Fruit fly (Drosophila melanogaster): ENCODE data around the gene Eip78C.

The Eip78C gene

DNA sequence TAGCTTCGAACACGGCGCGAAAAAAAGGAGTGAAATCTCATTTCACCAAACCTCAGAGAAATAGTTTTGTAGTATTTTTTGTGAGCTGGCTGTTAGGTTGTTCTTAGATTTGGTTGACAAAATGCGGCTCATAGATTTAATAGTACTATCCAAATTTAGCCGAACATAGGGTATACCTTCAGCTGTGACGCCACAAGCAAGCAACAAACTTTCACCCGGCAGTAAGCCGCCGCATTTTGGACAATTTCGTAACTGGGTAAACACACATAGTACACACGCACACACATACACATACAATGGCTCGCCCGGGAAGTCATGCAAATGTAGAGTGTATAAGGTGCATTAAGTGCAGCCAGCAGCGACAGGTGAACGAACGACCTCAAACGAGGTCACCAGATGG is 32.8 kb downstream of the Eip78C start (continued):
- TF ChIP-seq nerfin-2 (GFP tag; IDR thresholded peaks at IDR 0.05; ENCODE audit: partially characterized antibody) (no peak), ham (GFP tag; IDR thresholded peaks at IDR 0.05) (no peak), ash1 (GFP tag; optimal IDR thresholded peaks at IDR 0.05) (no peak), knrl (GFP tag; IDR thresholded peaks at IDR 0.05; ENCODE audit: partially characterized antibody) (no peak), Rx (GFP tag; IDR thresholded peaks at IDR 0.05) (no peak), ac (GFP tag; optimal IDR thresholded peaks at IDR 0.05) (no peak), fu2 (GFP tag; optimal IDR thresholded peaks at IDR 0.05) (no peak), CG17612 (GFP tag; IDR thresholded peaks at IDR 0.05) (no peak), CG4282 (GFP tag; optimal IDR thresholded peaks at IDR 0.05) (no peak), lola (GFP tag; optimal IDR thresholded peaks at IDR 0.05) (no peak), Pdp1 (GFP tag; optimal IDR thresholded peaks at IDR 0.05) (peak in 1 of 2 experiments; percentile 38), CkIIα-i1 (GFP tag; IDR thresholded peaks at IDR 0.05) (no peak), Max (GFP tag; optimal IDR thresholded peaks at IDR 0.05) (no peak), CG15269 (tag; optimal IDR thresholded peaks at IDR 0.05) (no peak), unc-4 (GFP tag; IDR thresholded peaks at IDR 0.05; ENCODE audit: partially characterized antibody) (no peak), Nf-YA (GFP tag; IDR thresholded peaks at IDR 0.05) (no peak), CG12104 (GFP tag; optimal IDR thresholded peaks at IDR 0.05) (no peak), NC2α (GFP tag; optimal IDR thresholded peaks at IDR 0.05) (no peak), mam (GFP tag; optimal IDR thresholded peaks at IDR 0.05) (no peak), HLHmδ (GFP tag; optimal IDR thresholded peaks at IDR 0.05) (peak; percentile 32), Ada2b (GFP tag; IDR thresholded peaks at IDR 0.05) (no peak), Camta (GFP tag; optimal IDR thresholded peaks at IDR 0.05) (no peak), ara (GFP tag; IDR thresholded peaks at IDR 0.05) (no peak), Dp (GFP tag; optimal IDR thresholded peaks at IDR 0.05) (no peak), sc (optimal IDR thresholded peaks at IDR 0.05) (no peak), sc (GFP tag; optimal IDR thresholded peaks at IDR 0.05) (no peak), Nf-YB (GFP tag; optimal IDR thresholded peaks at IDR 0.05) (no peak), Tbp (GFP tag; optimal IDR thresholded peaks at IDR 0.05) (no peak), luna (GFP tag; optimal IDR thresholded peaks at IDR 0.05) (no peak), sr (GFP tag; IDR thresholded peaks at IDR 0.05) (no peak), fd96Cb (tag; optimal IDR thresholded peaks at IDR 0.05) (peak; percentile 14), CG1647 (GFP tag; optimal IDR thresholded peaks at IDR 0.05) (no peak), Doc3 (GFP tag; IDR thresholded peaks at IDR 0.05; ENCODE audit: partially characterized antibody) (no peak), CG9437 (GFP tag; optimal IDR thresholded peaks at IDR 0.05) (no peak), sug (tag; optimal IDR thresholded peaks at IDR 0.05) (no peak), croc (GFP tag; conservative IDR thresholded peaks at IDR 0.05) (no peak), dysf (GFP tag; IDR thresholded peaks at IDR 0.05) (no peak), Meics (GFP tag; optimal IDR thresholded peaks at IDR 0.05) (no peak), CG7987 (GFP tag; optimal IDR thresholded peaks at IDR 0.05) (no peak), rib (GFP tag; IDR thresholded peaks at IDR 0.05) (no peak), chm (GFP tag; IDR thresholded peaks at IDR 0.05) (0 out of 2 replicates have a peak, but pooled peaks have one; percentile 25), CG4730 (GFP tag; IDR thresholded peaks at IDR 0.05) (0 out of 2 replicates have a peak, but pooled peaks have one; percentile 8), sqz (GFP tag; optimal IDR thresholded peaks at IDR 0.05) (no peak), bbx (GFP tag; IDR thresholded peaks at IDR 0.05; ENCODE audit: partially characterized antibody) (no peak), h (optimal IDR thresholded peaks at IDR 0.05) (no peak), onecut (GFP tag; IDR thresholded peaks at IDR 0.05) (no peak), CG15479 (GFP tag; optimal IDR thresholded peaks at IDR 0.05) (no peak), dmrt11E (tag; optimal IDR thresholded peaks at IDR 0.05) (no peak), CTCF (GFP tag; optimal IDR thresholded peaks at IDR 0.05) (no peak), CG10431 (GFP tag; optimal IDR thresholded peaks at IDR 0.05) (peak; percentile 11), kay (GFP tag; optimal IDR thresholded peaks at IDR 0.05) (no peak), CG12236 (GFP tag; optimal IDR thresholded peaks at IDR 0.05) (no peak), crc (GFP tag; optimal IDR thresholded peaks at IDR 0.05) (no peak)

Data from whole organism, embryonic.